Fruit fly (Drosophila melanogaster): ENCODE results near the gene CG7840.

Gene CG7840

DNA sequence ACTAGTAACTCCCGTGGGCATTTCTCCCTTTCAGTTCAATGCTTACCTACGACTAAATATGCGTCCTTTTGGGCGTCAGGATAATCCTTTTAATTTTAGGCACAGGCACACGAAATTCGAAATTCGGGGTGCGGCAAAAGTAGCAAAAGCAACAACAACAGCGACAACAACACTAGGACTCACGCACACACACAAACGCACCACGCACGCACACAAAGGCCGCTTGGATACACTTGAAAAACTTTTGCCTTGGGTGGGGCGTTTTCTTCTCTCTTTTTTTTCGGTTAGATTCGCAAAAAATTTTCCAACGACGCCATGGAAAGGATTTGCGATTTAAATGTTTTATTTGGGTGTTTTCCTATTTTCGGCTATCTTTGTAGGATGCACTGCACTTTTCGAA, 9.0 kb upstream of the CG7840 start:
- TF ChIP-seq pnt (GFP tag; optimal IDR thresholded peaks at IDR 0.05) (no peak), CG7745 (tag; optimal IDR thresholded peaks at IDR 0.05) (peak; percentile 14), sisA (GFP tag; IDR thresholded peaks at IDR 0.05) (no peak), cato (GFP tag; optimal IDR thresholded peaks at IDR 0.05; ENCODE audit: borderline replicate concordance) (no peak), ken (GFP tag; IDR thresholded peaks at IDR 0.05) (no peak), gem (tag; optimal IDR thresholded peaks at IDR 0.05) (peak; percentile 5), CG4282 (GFP tag; optimal IDR thresholded peaks at IDR 0.05) (no peak), kah (GFP tag; optimal IDR thresholded peaks at IDR 0.05) (no peak), CG14014 (GFP tag; IDR thresholded peaks at IDR 0.05) (no peak), Dip3 (GFP tag; optimal IDR thresholded peaks at IDR 0.05) (no peak), z (GFP tag; IDR thresholded peaks at IDR 0.05) (no peak), CG12104 (GFP tag; optimal IDR thresholded peaks at IDR 0.05) (no peak), grau (tag; optimal IDR thresholded peaks at IDR 0.05) (no peak), nom (GFP tag; optimal IDR thresholded peaks at IDR 0.05) (no peak), CG7556 (GFP tag; optimal IDR thresholded peaks at IDR 0.05) (peak; percentile 11), CG6254 (GFP tag; optimal IDR thresholded peaks at IDR 0.05) (no peak), Xbp1 (GFP tag; optimal IDR thresholded peaks at IDR 0.05) (no peak), otp (GFP tag; IDR thresholded peaks at IDR 0.05) (no peak), CG17568 (GFP tag; optimal IDR thresholded peaks at IDR 0.05) (no peak), knrl (GFP tag; IDR thresholded peaks at IDR 0.05; ENCODE audit: partially characterized antibody) (no peak), chm (GFP tag; IDR thresholded peaks at IDR 0.05) (peak; percentile 31; the same call in 1 of the 2 replicates), CG18599 (GFP tag; optimal IDR thresholded peaks at IDR 0.05) (peak; percentile 16), pros (GFP tag; optimal IDR thresholded peaks at IDR 0.05) (no peak), Rfx (GFP tag; IDR thresholded peaks at IDR 0.05) (0 out of 2 replicates have a peak, but pooled peaks have one; percentile 22), CG10209 (GFP tag; optimal IDR thresholded peaks at IDR 0.05) (no peak), h (optimal IDR thresholded peaks at IDR 0.05) (no peak), run (tag; optimal IDR thresholded peaks at IDR 0.05) (no peak), E2f2 (GFP tag; IDR thresholded peaks at IDR 0.05) (no peak), CG5953 (GFP tag; IDR thresholded peaks at IDR 0.05) (no peak), cg (GFP tag; optimal IDR thresholded peaks at IDR 0.05) (peak; percentile 64), CG7357 (GFP tag; IDR thresholded peaks at IDR 0.05) (no peak), mirr (GFP tag; optimal IDR thresholded peaks at IDR 0.05) (no peak), CG4360 (GFP tag; IDR thresholded peaks at IDR 0.05) (peak; percentile 94), Med (GFP tag) (peak; percentile 41), zf30C (GFP tag; optimal IDR thresholded peaks at IDR 0.05) (peak; percentile 78), Atf6 (GFP tag; IDR thresholded peaks at IDR 0.05) (0 out of 2 replicates have a peak, but pooled peaks have one; percentile 23), Vsx1 (GFP tag; optimal IDR thresholded peaks at IDR 0.05) (no peak), CG18619 (GFP tag; optimal IDR thresholded peaks at IDR 0.05) (no peak), CG3726 (GFP tag; IDR thresholded peaks at IDR 0.05) (no peak), CG13287 (GFP tag; IDR thresholded peaks at IDR 0.05; ENCODE audit: partially characterized antibody) (no peak), disco-r (GFP tag; optimal IDR thresholded peaks at IDR 0.05) (no peak), Sox102F (GFP tag; optimal IDR thresholded peaks at IDR 0.05) (no peak), esg (GFP tag; conservative IDR thresholded peaks at IDR 0.05) (no peak), CG43689 (GFP tag; IDR thresholded peaks at IDR 0.05) (no peak), NFAT (GFP tag; IDR thresholded peaks at IDR 0.05) (0 out of 2 replicates have a peak, but pooled peaks have one; percentile 9), p53 (GFP tag; optimal IDR thresholded peaks at IDR 0.05) (no peak), sqz (GFP tag; optimal IDR thresholded peaks at IDR 0.05) (peak; percentile 33), eve (GFP tag; optimal IDR thresholded peaks at IDR 0.05) (no peak), CG1832 (GFP tag; optimal IDR thresholded peaks at IDR 0.05) (no peak), CG12769 (tag; optimal IDR thresholded peaks at IDR 0.05) (no peak), CG6791 (GFP tag; IDR thresholded peaks at IDR 0.05; ENCODE audit: partially characterized antibody) (0 out of 3 replicates have a peak, but pooled peaks have one; percentile 13)

Measured in whole organism, embryonic.